Fruit fly (Drosophila melanogaster) whole organism, embryonic: ENCODE data around the gene Rad9.

Source experiments
- Awh ChIP-seq: fragments of 200-800 bp; sonication (Bioruptor generic); IDR thresholded peaks from 2 replicates; pipeline ENCODE4, ENCODE4 v1.3.6; 2022; ENCODE audit warnings: missing biosample characterization, missing genetic modification characterization
- CG10274 ChIP-seq: fragments of 200-800 bp; sonication (Bioruptor generic); optimal IDR thresholded peaks from 3 replicates; lab custom pipeline; 2017; ENCODE audit warnings: missing biosample characterization, mild to moderate bottlenecking, missing genetic modification characterization
- CG13123 ChIP-seq: fragments of 200-800 bp; sonication (Bioruptor generic); optimal IDR thresholded peaks from 2 replicates; lab custom pipeline; 2016; ENCODE audit warnings: missing biosample characterization, missing genetic modification characterization
- CG13296 ChIP-seq: fragments of 200-800 bp; sonication (Bioruptor generic); optimal IDR thresholded peaks from 3 replicates; lab custom pipeline; 2018; ENCODE audit warnings: missing biosample characterization, mild to moderate bottlenecking, missing genetic modification characterization
- CG14667 ChIP-seq: fragments of 200-800 bp; sonication (Bioruptor generic); IDR thresholded peaks from 2 replicates; pipeline ENCODE4 v1.3.6; 2022; ENCODE audit warnings: missing biosample characterization, missing genetic modification characterization
- CG15011 ChIP-seq: fragments of 200-800 bp; sonication (Bioruptor generic); optimal IDR thresholded peaks from 3 replicates; lab custom pipeline; 2018; ENCODE audit warnings: missing biosample characterization, mild to moderate bottlenecking, missing genetic modification characterization
- CG1602 ChIP-seq: fragments of 200-800 bp; sonication (Bioruptor generic); optimal IDR thresholded peaks from 3 replicates; lab custom pipeline; 2016; ENCODE audit warnings: missing biosample characterization, missing genetic modification characterization
- CG1603 ChIP-seq: fragments of 200-800 bp; sonication (Bioruptor generic); optimal IDR thresholded peaks from 2 replicates; lab custom pipeline; 2019; ENCODE audit warnings: missing biosample characterization, mild to moderate bottlenecking, missing genetic modification characterization, moderate library complexity
- CG17328 ChIP-seq: fragments of 200-800 bp; sonication (Bioruptor generic); IDR thresholded peaks from 2 replicates; pipeline ENCODE4 v1.3.6; 2022; ENCODE audit warnings: missing biosample characterization, missing genetic modification characterization
- CG17829 ChIP-seq: fragments of 200-800 bp; optimal IDR thresholded peaks from 2 replicates; lab custom pipeline; 2019; ENCODE audit warnings: missing biosample characterization, mild to moderate bottlenecking, missing genetic modification characterization, moderate library complexity
- CG18262 ChIP-seq: fragments of 200-800 bp; optimal IDR thresholded peaks from 3 replicates; lab custom pipeline; 2019; ENCODE audit warnings: missing biosample characterization, mild to moderate bottlenecking, missing genetic modification characterization, moderate library complexity
- CG1832 ChIP-seq: fragments of 200-800 bp; sonication (Bioruptor generic); optimal IDR thresholded peaks from 2 replicates; lab custom pipeline; 2017; ENCODE audit warnings: missing biosample characterization, mild to moderate bottlenecking, missing genetic modification characterization, inconsistent platforms
- CG31224 ChIP-seq: fragments of 200-800 bp; sonication (Bioruptor generic); IDR thresholded peaks from 2 replicates; pipeline ENCODE4 v1.3.6; 2022; ENCODE audit warnings: missing biosample characterization, missing genetic modification characterization
- CG3407 ChIP-seq: fragments of 200-800 bp; sonication (Bioruptor generic); optimal IDR thresholded peaks from 2 replicates; lab custom pipeline; 2018; ENCODE audit warnings: missing biosample characterization, mild to moderate bottlenecking, missing genetic modification characterization
- CG4282 ChIP-seq: fragments of 200-800 bp; sonication (Bioruptor generic); optimal IDR thresholded peaks from 2 replicates; lab custom pipeline; 2016; ENCODE audit warnings: missing biosample characterization, missing genetic modification characterization
- CG5953 ChIP-seq: fragments of 200-800 bp; sonication (Bioruptor generic); IDR thresholded peaks from 2 replicates; pipeline ENCODE4 v1.3.6; 2022; ENCODE audit warnings: missing biosample characterization, missing genetic modification characterization
- CG6765 ChIP-seq: fragments of 200-800 bp; sonication (Bioruptor generic); optimal IDR thresholded peaks from 3 replicates; lab custom pipeline; 2017; ENCODE audit warnings: missing biosample characterization, mild to moderate bottlenecking, missing genetic modification characterization
- CG6791 ChIP-seq: fragments of 200-800 bp; sonication (Bioruptor generic); IDR thresholded peaks from 3 replicates; pipeline ENCODE4 v1.3.6; 2022; ENCODE audit warnings: missing biosample characterization, missing genetic modification characterization; ENCODE audit not compliant: partially characterized antibody
- Dfd ChIP-seq, 2 experiments: fragments of >200 bp; optimal IDR thresholded peaks; 2 replicates each; lab custom pipeline; 2017; ENCODE audit warnings: missing biosample characterization in 2 of 2, missing genetic modification characterization in 2 of 2
- Ets97D ChIP-seq: fragments of 200-800 bp; sonication (Bioruptor generic); optimal IDR thresholded peaks from 3 replicates; lab custom pipeline; 2016; ENCODE audit warnings: missing biosample characterization, missing genetic modification characterization
- Meics ChIP-seq: fragments of 200-800 bp; sonication (Bioruptor generic); optimal IDR thresholded peaks from 2 replicates; lab custom pipeline; 2017; ENCODE audit warnings: missing biosample characterization, mild to moderate bottlenecking, missing genetic modification characterization
- Neu2 ChIP-seq: fragments of 200-800 bp; sonication (Bioruptor generic); optimal IDR thresholded peaks from 3 replicates; lab custom pipeline; 2016; ENCODE audit warnings: missing biosample characterization, missing genetic modification characterization, borderline replicate concordance
- Optix ChIP-seq: fragments of 200-800 bp; sonication (Bioruptor generic); IDR thresholded peaks from 3 replicates; pipeline ENCODE4 v1.3.6; 2022; ENCODE audit warnings: missing biosample characterization, missing genetic modification characterization
- abd-A ChIP-seq: fragments of 200-800 bp; sonication (Bioruptor generic); optimal IDR thresholded peaks from 3 replicates; lab custom pipeline; 2019; ENCODE audit warnings: missing biosample characterization, mild to moderate bottlenecking, missing genetic modification characterization, moderate library complexity
- ac ChIP-seq: fragments of 200-800 bp; sonication (Bioruptor generic); optimal IDR thresholded peaks from 3 replicates; lab custom pipeline; 2017; ENCODE audit warnings: missing biosample characterization, mild to moderate bottlenecking, missing genetic modification characterization
- amos ChIP-seq: fragments of 200-800 bp; sonication (Bioruptor generic); IDR thresholded peaks from 2 replicates; pipeline ENCODE4 v1.3.6; 2022; ENCODE audit warnings: missing biosample characterization, missing genetic modification characterization; ENCODE audit not compliant: partially characterized antibody
- ash1 ChIP-seq: fragments of 200-800 bp; sonication (Bioruptor generic); optimal IDR thresholded peaks from 2 replicates; lab custom pipeline; 2018; ENCODE audit warnings: missing biosample characterization, mild to moderate bottlenecking, missing genetic modification characterization
- br ChIP-seq: fragments of >200 bp; optimal IDR thresholded peaks from 2 replicates; lab custom pipeline; 2017
- chif ChIP-seq, 2 experiments: fragments of 200-800 bp; sonication (Bioruptor generic); optimal IDR thresholded peaks; 3 replicates each; lab custom pipeline; 2016; ENCODE audit warnings: missing biosample characterization in 2 of 2, missing genetic modification characterization in 2 of 2
- dati ChIP-seq: fragments of 200-800 bp; sonication (Bioruptor generic); IDR thresholded peaks from 2 replicates; pipeline ENCODE4 v1.3.6; 2022; ENCODE audit warnings: missing biosample characterization, missing genetic modification characterization
- dmrt11E ChIP-seq: fragments of 200-800 bp; sonication (Bioruptor generic); optimal IDR thresholded peaks from 3 replicates; lab custom pipeline; 2018; ENCODE audit warnings: missing biosample characterization, mild to moderate bottlenecking, missing genetic modification characterization, moderate library complexity
- eve ChIP-seq, 2 experiments: fragments of >200 bp; optimal IDR thresholded peaks; 2 replicates each; lab custom pipeline; 2017; ENCODE audit warnings: missing biosample characterization in 2 of 2, missing genetic modification characterization in 2 of 2
- ftz-f1 ChIP-seq: fragments of 200-800 bp; sonication (Bioruptor generic); optimal IDR thresholded peaks from 2 replicates; lab custom pipeline; 2016; ENCODE audit warnings: missing biosample characterization, missing genetic modification characterization
- gfzf ChIP-seq: fragments of 200-800 bp; sonication (Bioruptor generic); optimal IDR thresholded peaks from 2 replicates; lab custom pipeline; 2016; ENCODE audit warnings: missing biosample characterization, mild to moderate bottlenecking, missing genetic modification characterization, moderate library complexity
- grau ChIP-seq: fragments of 200-800 bp; optimal IDR thresholded peaks from 3 replicates; lab custom pipeline; 2019; ENCODE audit warnings: missing biosample characterization, mild to moderate bottlenecking, missing genetic modification characterization, moderate library complexity
- gsb-n ChIP-seq: fragments of 200-800 bp; sonication (Bioruptor generic); optimal IDR thresholded peaks from 3 replicates; lab custom pipeline; 2018; ENCODE audit warnings: missing biosample characterization, mild to moderate bottlenecking, missing genetic modification characterization
- gt ChIP-seq: fragments of 200-800 bp; sonication (Bioruptor generic); IDR thresholded peaks from 2 replicates; pipeline ENCODE4 v1.3.6; 2022; ENCODE audit warnings: missing biosample characterization, missing genetic modification characterization
- hbn ChIP-seq: fragments of 200-800 bp; sonication (Bioruptor generic); IDR thresholded peaks from 2 replicates; pipeline ENCODE4 v1.3.6; 2022; ENCODE audit warnings: missing biosample characterization, missing genetic modification characterization; ENCODE audit not compliant: partially characterized antibody
- kah ChIP-seq: fragments of 200-800 bp; sonication (Bioruptor generic); optimal IDR thresholded peaks from 2 replicates; lab custom pipeline; 2018; ENCODE audit warnings: missing biosample characterization, mild to moderate bottlenecking, missing genetic modification characterization
- nerfin-1 ChIP-seq: fragments of 200-800 bp; sonication (Bioruptor generic); optimal IDR thresholded peaks from 3 replicates; lab custom pipeline; 2019; ENCODE audit warnings: missing biosample characterization, mild to moderate bottlenecking, missing genetic modification characterization, moderate library complexity
- nom ChIP-seq: fragments of 200-800 bp; sonication (Bioruptor generic); optimal IDR thresholded peaks from 2 replicates; lab custom pipeline; 2017; ENCODE audit warnings: missing biosample characterization, missing genetic modification characterization, mild to moderate bottlenecking, moderate library complexity, missing genetic modification reagents
- odd ChIP-seq: fragments of 200-800 bp; sonication (Bioruptor generic); optimal IDR thresholded peaks from 2 replicates; lab custom pipeline; 2017; ENCODE audit warnings: missing biosample characterization, mild to moderate bottlenecking, missing genetic modification characterization
- onecut ChIP-seq: fragments of 200-800 bp; sonication (Bioruptor generic); IDR thresholded peaks from 2 replicates; pipeline ENCODE4 v1.3.6; 2022; ENCODE audit warnings: missing biosample characterization, missing genetic modification characterization
- org-1 ChIP-seq: fragments of 200-800 bp; sonication (Bioruptor generic); optimal IDR thresholded peaks from 2 replicates; lab custom pipeline; 2017; ENCODE audit warnings: missing biosample characterization, missing genetic modification characterization
- phol ChIP-seq: fragments of 200-800 bp; sonication (Bioruptor generic); optimal IDR thresholded peaks from 3 replicates; lab custom pipeline; 2018; ENCODE audit warnings: missing biosample characterization, mild to moderate bottlenecking, missing genetic modification characterization, moderate library complexity
- pros ChIP-seq: fragments of 200-800 bp; sonication (Bioruptor generic); optimal IDR thresholded peaks from 3 replicates; lab custom pipeline; 2019; ENCODE audit warnings: missing biosample characterization, mild to moderate bottlenecking, missing genetic modification characterization, moderate library complexity
- ranshi ChIP-seq: fragments of 200-800 bp; sonication (Bioruptor generic); IDR thresholded peaks from 2 replicates; pipeline ENCODE4 v1.3.6; 2022; ENCODE audit warnings: missing biosample characterization, missing genetic modification characterization
- sisA ChIP-seq: fragments of 200-800 bp; sonication (Bioruptor generic); IDR thresholded peaks from 2 replicates; pipeline ENCODE4 v1.3.6; 2022; ENCODE audit warnings: missing biosample characterization, missing genetic modification characterization
- tin ChIP-seq: fragments of 200-800 bp; sonication (Bioruptor generic); optimal IDR thresholded peaks from 3 replicates; lab custom pipeline; 2016; ENCODE audit warnings: missing biosample characterization, missing genetic modification characterization
- tll ChIP-seq, 2 experiments: fragments of 200-800 bp in 1 of 2; fragments of >200 bp in 1 of 2; sonication (Bioruptor generic) in 1 of 2; optimal IDR thresholded peaks; 2 replicates each; lab custom pipeline; 2017 to 2019; ENCODE audit warnings: missing biosample characterization in 2 of 2, missing genetic modification characterization in 2 of 2, mild to moderate bottlenecking in 1 of 2, moderate library complexity in 1 of 2

The Rad9 gene

dm6 chr3L:18898770-18899278 lies 26.5 kb upstream of the Rad9 start, which contains the start of gene RpL26 (continued):
- TF ChIP-seq CG3407 (GFP tag; lab: Kevin White, UChicago) (peak; percentile 61), dati (no peak), kah (GFP tag; lab: Kevin White, UChicago) (peak; percentile 28), Ets97D (peak; percentile 99), Meics (peak; percentile 68), eve (GFP tag; optimal IDR thresholded peaks at IDR 0.05; lab: Kevin White, UChicago) (no peak), CG15011 (GFP tag; lab: Kevin White, UChicago) (peak; percentile 66), ash1 (GFP tag; lab: Kevin White, UChicago) (no peak), amos (GFP tag; lab: Robert Waterston, UW) (peak; percentile 93), CG17829 (peak; percentile 76), chif (GFP tag; optimal IDR thresholded peaks at IDR 0.05; lab: Kevin White, UChicago) (peak; percentile 55 to 81), ftz-f1 (GFP tag; lab: Kevin White, UChicago) (no peak), Optix (0 out of 3 replicates have a peak, but pooled peaks have one; percentile 44), CG4282 (GFP tag; lab: Kevin White, UChicago) (peak; percentile 70), nerfin-1 (tag; lab: Kevin White, UChicago) (peak; percentile 68), CG31224 (GFP tag; lab: Robert Waterston, UW) (peak; percentile 53), tll (GFP tag; optimal IDR thresholded peaks at IDR 0.05; lab: Kevin White, UChicago) (peak in 1 of 2 experiments; percentile 88), org-1 (GFP tag; lab: Kevin White, UChicago) (peak; percentile 36), abd-A (tag; lab: Kevin White, UChicago) (no peak), gsb-n (tag; lab: Kevin White, UChicago) (no peak), tin (GFP tag; lab: Kevin White, UChicago) (peak; percentile 61), phol (tag; lab: Kevin White, UChicago) (peak; percentile 80), CG5953 (GFP tag; lab: Robert Waterston, UW) (no peak), CG1832 (GFP tag; lab: Kevin White, UChicago) (no peak), onecut (GFP tag; lab: Robert Waterston, UW) (no peak), CG1602 (peak; percentile 78), ac (GFP tag; lab: Kevin White, UChicago) (no peak), CG13296 (GFP tag; lab: Kevin White, UChicago) (peak; percentile 82), CG18262 (tag; lab: Kevin White, UChicago) (peak; percentile 60), pros (GFP tag; lab: Kevin White, UChicago) (no peak), dmrt11E (tag; lab: Kevin White, UChicago) (peak; percentile 73), CG14667 (GFP tag; lab: Robert Waterston, UW) (no peak; the same call in 1 of the 2 replicates), grau (peak; percentile 83), hbn (GFP tag; lab: Robert Waterston, UW) (peak; percentile 95), Awh (GFP tag; lab: Robert Waterston, UW) (no peak), gt (GFP tag; lab: Robert Waterston, UW) (no peak), CG1603 (tag; lab: Kevin White, UChicago) (peak; percentile 28), CG6791 (GFP tag; lab: Robert Waterston, UW) (peak; percentile 91), sisA (GFP tag; lab: Robert Waterston, UW) (peak; percentile 75), br (no peak), odd (GFP tag; lab: Kevin White, UChicago) (peak; percentile 60), CG6765 (GFP tag; lab: Kevin White, UChicago) (peak; percentile 65), gfzf (GFP tag; lab: Kevin White, UChicago) (peak; percentile 40), CG17328 (GFP tag; lab: Robert Waterston, UW) (peak; percentile 53; the same call in 1 of the 2 replicates), Neu2 (no peak), nom (GFP tag; lab: Kevin White, UChicago) (peak; percentile 74), ranshi (GFP tag; lab: Robert Waterston, UW) (0 out of 2 replicates have a peak, but pooled peaks have one; percentile 61), CG10274 (peak; percentile 7), CG13123 (GFP tag; lab: Kevin White, UChicago) (peak; percentile 64), Dfd (GFP tag; optimal IDR thresholded peaks at IDR 0.05; lab: Kevin White, UChicago) (no peak)
